Worm (Caenorhabditis elegans) whole organism, L2 larva: ENCODE results near the gene blos-4.

Experiments
- C34F6.9 ChIP-seq: fragments of 150-350 bp; optimal IDR thresholded peaks from 2 replicates; lab custom pipeline; 2014; ENCODE audit warnings: missing biosample characterization, missing genetic modification characterization
- F13H6.1 ChIP-seq: sonication (generic microtip); optimal IDR thresholded peaks from 2 replicates; lab custom pipeline; 2016; ENCODE audit warnings: missing genetic modification characterization, missing compliant biosample characterization
- R02D3.7 ChIP-seq: fragments of 150-350 bp; optimal IDR thresholded peaks from 2 replicates; lab custom pipeline; 2014; ENCODE audit warnings: missing biosample characterization, missing genetic modification characterization
- ZK546.5 ChIP-seq: sonication (generic microtip); optimal IDR thresholded peaks from 2 replicates; lab custom pipeline; 2017; ENCODE audit warnings: missing biosample characterization, missing genetic modification characterization
- aly-2 ChIP-seq: fragments of 150-350 bp; optimal IDR thresholded peaks from 2 replicates; lab custom pipeline; 2014; ENCODE audit warnings: missing biosample characterization, missing genetic modification characterization
- ama-1 ChIP-seq: fragments of 150-350 bp; optimal IDR thresholded peaks from 2 replicates; lab custom pipeline; 2018; ENCODE audit warnings: inconsistent platforms
- blmp-1 ChIP-seq: sonication (generic microtip); optimal IDR thresholded peaks from 2 replicates; lab custom pipeline; 2017; ENCODE audit warnings: missing genetic modification characterization, mild to moderate bottlenecking, missing compliant biosample characterization, antibody characterized with exemption, moderate library complexity; ENCODE audit not compliant: insufficient read depth
- ceh-16 ChIP-seq: fragments of 150-350 bp; optimal IDR thresholded peaks from 2 replicates; lab custom pipeline; 2014; ENCODE audit warnings: missing biosample characterization, missing genetic modification characterization
- ceh-82 ChIP-seq: fragments of 150-350 bp; optimal IDR thresholded peaks from 2 replicates; lab custom pipeline; 2014; ENCODE audit warnings: missing biosample characterization, missing genetic modification characterization
- crh-2 ChIP-seq: sonication (generic microtip); optimal IDR thresholded peaks from 2 replicates; lab custom pipeline; 2017; ENCODE audit warnings: missing biosample characterization, missing genetic modification characterization
- dmd-4 ChIP-seq: sonication (generic microtip); optimal IDR thresholded peaks from 2 replicates; lab custom pipeline; 2017; ENCODE audit warnings: missing biosample characterization, missing genetic modification characterization
- egl-27 ChIP-seq: sonication (generic microtip); optimal IDR thresholded peaks from 3 replicates; lab custom pipeline; 2017; ENCODE audit warnings: missing biosample characterization, missing genetic modification reagents, missing genetic modification characterization
- elt-3 ChIP-seq: sonication (generic microtip); optimal IDR thresholded peaks from 2 replicates; lab custom pipeline; 2017; ENCODE audit warnings: missing biosample characterization, missing genetic modification characterization
- fos-1 ChIP-seq: fragments of 150-350 bp; optimal IDR thresholded peaks from 2 replicates; lab custom pipeline; 2014; ENCODE audit warnings: missing biosample characterization, missing genetic modification characterization
- gmeb-1 ChIP-seq: fragments of 150-350 bp; optimal IDR thresholded peaks from 2 replicates; lab custom pipeline; 2014; ENCODE audit warnings: missing biosample characterization, missing genetic modification characterization
- lin-11 ChIP-seq: fragments of 150-350 bp; sonication (generic microtip); optimal IDR thresholded peaks from 2 replicates; lab custom pipeline; 2014; ENCODE audit warnings: missing biosample characterization, missing genetic modification characterization, inconsistent platforms, mixed read lengths
- lin-39 ChIP-seq: fragments of 150-350 bp; optimal IDR thresholded peaks from 2 replicates; lab custom pipeline; 2014; ENCODE audit warnings: missing biosample characterization, missing genetic modification reagents, missing genetic modification characterization
- lsy-2 ChIP-seq, 2 experiments: fragments of 150-350 bp in 1 of 2; sonication (generic microtip) in 1 of 2; optimal IDR thresholded peaks; 2 replicates each; lab custom pipeline; 2014 to 2017; ENCODE audit warnings: missing biosample characterization in 2 of 2, missing genetic modification characterization in 2 of 2
- mbf-1 ChIP-seq: sonication (generic microtip); optimal IDR thresholded peaks from 2 replicates; lab custom pipeline; 2017; ENCODE audit warnings: missing biosample characterization, missing genetic modification characterization
- nhr-10 ChIP-seq: sonication (generic microtip); optimal IDR thresholded peaks from 2 replicates; lab custom pipeline; 2017; ENCODE audit warnings: missing biosample characterization, missing genetic modification characterization
- nhr-11 ChIP-seq: fragments of 150-350 bp; optimal IDR thresholded peaks from 2 replicates; lab custom pipeline; 2014; ENCODE audit warnings: missing biosample characterization, missing genetic modification characterization
- nhr-12 ChIP-seq: fragments of 150-350 bp; optimal IDR thresholded peaks from 2 replicates; lab custom pipeline; 2014; ENCODE audit warnings: missing biosample characterization, missing genetic modification characterization
- nhr-129 ChIP-seq: fragments of 150-350 bp; optimal IDR thresholded peaks from 2 replicates; lab custom pipeline; 2014; ENCODE audit warnings: missing biosample characterization, missing genetic modification characterization
- nhr-21 ChIP-seq: fragments of 150-350 bp; optimal IDR thresholded peaks from 2 replicates; lab custom pipeline; 2014; ENCODE audit warnings: missing biosample characterization, missing genetic modification characterization
- nhr-23 ChIP-seq: fragments of 150-350 bp; optimal IDR thresholded peaks from 2 replicates; lab custom pipeline; 2014; ENCODE audit warnings: missing biosample characterization, missing genetic modification reagents, missing genetic modification characterization
- nhr-237 ChIP-seq: fragments of 150-350 bp; optimal IDR thresholded peaks from 2 replicates; lab custom pipeline; 2014; ENCODE audit warnings: missing biosample characterization, missing genetic modification characterization
- nhr-25 ChIP-seq: fragments of 150-350 bp; sonication (generic microtip); optimal IDR thresholded peaks from 3 replicates; lab custom pipeline; 2014; ENCODE audit warnings: missing biosample characterization, missing genetic modification characterization
- nhr-6 ChIP-seq: fragments of 150-350 bp; optimal IDR thresholded peaks from 2 replicates; lab custom pipeline; 2014; ENCODE audit warnings: missing biosample characterization, missing genetic modification characterization
- sem-4 ChIP-seq: fragments of 150-350 bp; optimal IDR thresholded peaks from 2 replicates; lab custom pipeline; 2014; ENCODE audit warnings: missing biosample characterization, missing genetic modification reagents, missing genetic modification characterization
- skn-1 ChIP-seq: sonication (generic microtip); optimal IDR thresholded peaks from 2 replicates; lab custom pipeline; 2017; ENCODE audit warnings: missing biosample characterization, missing genetic modification characterization
- sma-3 ChIP-seq: sonication (generic microtip); optimal IDR thresholded peaks from 2 replicates; lab custom pipeline; 2016; ENCODE audit warnings: missing genetic modification reagents, missing genetic modification characterization, missing compliant biosample characterization
- sma-9 ChIP-seq, 2 experiments: fragments of 150-350 bp in 1 of 2; sonication (generic microtip) in 1 of 2; optimal IDR thresholded peaks; 2 replicates each; lab custom pipeline; 2014 to 2016; ENCODE audit warnings: missing genetic modification characterization in 2 of 2, mild to moderate bottlenecking in 1 of 2, missing biosample characterization in 1 of 2, missing compliant biosample characterization in 1 of 2, missing genetic modification reagents in 1 of 2, moderate library complexity in 1 of 2
- unc-39 ChIP-seq: fragments of 150-350 bp; optimal IDR thresholded peaks from 2 replicates; lab custom pipeline; 2014; ENCODE audit warnings: missing biosample characterization, missing genetic modification characterization
- unc-55 ChIP-seq: fragments of 150-350 bp; sonication (generic microtip); optimal IDR thresholded peaks from 3 replicates; lab custom pipeline; 2014; ENCODE audit warnings: missing biosample characterization, missing genetic modification reagents, missing genetic modification characterization
- zag-1 ChIP-seq: fragments of 150-350 bp; optimal IDR thresholded peaks from 2 replicates; lab custom pipeline; 2014; ENCODE audit warnings: missing biosample characterization, missing genetic modification characterization
- ztf-1 ChIP-seq: fragments of 200-800 bp; sonication (Bioruptor generic); conservative IDR thresholded peaks from 2 replicates; pipeline ENCODE4 v1.3.6; 2022; ENCODE audit warnings: missing genetic modification characterization, missing compliant biosample characterization
- ztf-11 ChIP-seq: sonication (generic microtip); optimal IDR thresholded peaks from 2 replicates; lab custom pipeline; 2017; ENCODE audit warnings: missing biosample characterization, missing genetic modification characterization
- ztf-4 ChIP-seq: fragments of 150-350 bp; optimal IDR thresholded peaks from 2 replicates; lab custom pipeline; 2014; ENCODE audit warnings: missing biosample characterization, missing genetic modification characterization

Gene blos-4

DNA sequence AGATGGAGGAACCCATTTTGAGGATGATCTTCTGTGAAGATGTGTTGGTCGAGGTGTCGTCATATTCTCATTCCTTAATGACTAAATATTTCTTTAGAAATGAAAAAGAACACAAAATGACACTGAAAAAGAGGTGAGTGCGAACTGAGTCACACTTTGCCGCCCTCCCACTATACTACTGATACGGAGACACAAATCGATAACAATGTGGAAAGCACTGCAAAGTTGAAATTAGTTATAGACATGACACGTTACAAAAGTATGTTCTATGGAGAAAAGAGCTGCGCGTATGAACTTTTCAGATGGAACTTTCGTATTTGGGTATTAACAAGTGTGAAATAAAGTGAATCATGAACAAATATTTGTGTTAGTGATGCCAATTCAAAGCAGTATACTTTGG lies 878 bp upstream of the blos-4 start, which contains the start of gene tat-4:
Gene tat-4, minus strand, starts transcription at position 117 of the 400 bp plus-strand sequence.
- no peak for TF ChIP-seq ztf-4 (tag; lab: Kevin White, UChicago)
- peak; percentile 89 for TF ChIP-seq fos-1 (tag; lab: Kevin White, UChicago)

- TF ChIP-seq ztf-1 (GFP tag; lab: Robert Waterston, UW): no peak
- TF ChIP-seq elt-3: no peak
- no peak for TF ChIP-seq sma-9 (GFP tag; optimal IDR thresholded peaks at IDR 0.05; lab: Kevin White, UChicago)
- TF ChIP-seq sma-9 (tag; optimal IDR thresholded peaks at IDR 0.05; lab: Kevin White, UChicago): no peak
- TF ChIP-seq crh-2 (tag; lab: Kevin White, UChicago): no peak
- no peak for TF ChIP-seq blmp-1 (tag; lab: Kevin White, UChicago)
- TF ChIP-seq nhr-6: no peak
Measured at ce11 chrII:6246054-6246453, 1.0 kb downstream of the blos-4 start, which contains the start of gene lelo-1. lelo-1 (plus strand) TSS chrII:6246354.

DNA sequence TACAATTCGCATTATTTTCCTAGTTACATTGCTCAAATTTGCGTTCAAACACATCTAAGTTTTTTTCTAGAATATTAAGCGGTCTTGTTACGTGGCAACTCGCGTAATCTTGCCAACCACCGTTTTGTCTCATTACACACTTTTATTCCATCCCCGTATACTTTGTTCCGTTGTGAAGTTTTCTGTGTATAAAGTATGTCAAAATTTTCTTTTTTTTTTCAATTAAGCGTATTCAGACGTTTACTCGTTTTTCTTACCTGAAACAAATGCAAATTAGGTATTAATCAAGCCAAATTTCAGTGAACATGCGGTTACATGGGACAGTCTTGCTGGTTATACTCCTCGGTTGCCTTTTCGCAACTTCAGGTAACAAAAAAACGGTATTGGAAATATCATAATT lies 2.0 kb downstream of the blos-4 start, which contains the start of gene T24H7.2:
Gene T24H7.2, plus strand, starts transcription at position 301 of the 400 bp plus-strand sequence.
- TF ChIP-seq sem-4 (tag; lab: Kevin White, UChicago) (no peak), ama-1 (lab: Kevin White, UChicago) (no peak), nhr-25 (tag; lab: Kevin White, UChicago) (no peak), nhr-6 (no peak), elt-3 (no peak), unc-55 (no peak), gmeb-1 (tag; lab: Kevin White, UChicago) (no peak)

ce11 chrII:6248029-6248428 lies 3.0 kb downstream of the blos-4 start:
- TF ChIP-seq C34F6.9: no peak
- no peak for TF ChIP-seq nhr-237 (tag; lab: Kevin White, UChicago)
- TF ChIP-seq lin-39: no peak
- TF ChIP-seq lin-11 (tag; lab: Kevin White, UChicago): no peak
- TF ChIP-seq sem-4 (tag; lab: Kevin White, UChicago): no peak
- no peak for TF ChIP-seq sma-9 (GFP tag; optimal IDR thresholded peaks at IDR 0.05; lab: Kevin White, UChicago)
- no peak for TF ChIP-seq sma-9 (tag; optimal IDR thresholded peaks at IDR 0.05; lab: Kevin White, UChicago)
- TF ChIP-seq skn-1 (tag; lab: Kevin White, UChicago): no peak
- no peak for TF ChIP-seq zag-1 (tag; lab: Kevin White, UChicago)
- TF ChIP-seq lsy-2 (tag; optimal IDR thresholded peaks at IDR 0.05; lab: Kevin White, UChicago): no peak

ce11 chrII:6248503-6248902 lies 3.5 kb downstream of the blos-4 start:
- TF ChIP-seq ZK546.5 (tag; lab: Kevin White, UChicago) (no peak), nhr-12 (no peak), nhr-237 (tag; lab: Kevin White, UChicago) (no peak), blmp-1 (tag; lab: Kevin White, UChicago) (no peak), gmeb-1 (tag; lab: Kevin White, UChicago) (peak; percentile 69), sma-9 (GFP tag; optimal IDR thresholded peaks at IDR 0.05; lab: Kevin White, UChicago) (peak; percentile 67), sma-9 (tag; optimal IDR thresholded peaks at IDR 0.05; lab: Kevin White, UChicago) (no peak), nhr-23 (tag; lab: Kevin White, UChicago) (no peak), ztf-1 (GFP tag; lab: Robert Waterston, UW) (no peak), dmd-4 (tag; lab: Kevin White, UChicago) (no peak), unc-55 (peak; percentile 30), unc-39 (tag; lab: Kevin White, UChicago) (no peak), nhr-6 (no peak), ceh-82 (no peak), crh-2 (tag; lab: Kevin White, UChicago) (peak; percentile 29), nhr-129 (peak; percentile 85), nhr-10 (tag; lab: Kevin White, UChicago) (no peak), ztf-11 (tag; lab: Kevin White, UChicago) (no peak), sem-4 (tag; lab: Kevin White, UChicago) (peak; percentile 7), sma-3 (GFP tag; lab: Kevin White, UChicago) (peak; percentile 68), ceh-16 (no peak), F13H6.1 (peak; percentile 56), ztf-4 (tag; lab: Kevin White, UChicago) (no peak), mbf-1 (tag; lab: Kevin White, UChicago) (no peak), zag-1 (tag; lab: Kevin White, UChicago) (peak; percentile 9), nhr-21 (tag; lab: Kevin White, UChicago) (peak; percentile 22), fos-1 (tag; lab: Kevin White, UChicago) (peak; percentile 40), egl-27 (tag; lab: Kevin White, UChicago) (no peak), C34F6.9 (peak; percentile 52), lsy-2 (tag; optimal IDR thresholded peaks at IDR 0.05; lab: Kevin White, UChicago) (peak; percentile 11 to 36), aly-2 (no peak), R02D3.7 (tag; lab: Kevin White, UChicago) (no peak), lin-11 (tag; lab: Kevin White, UChicago) (peak; percentile 54), nhr-11 (no peak)
